Worm (Caenorhabditis elegans) whole organism, L2 larva: Measurements from ENCODE around the gene K09H11.11.

Source experiments
- C34F6.9 ChIP-seq: fragments of 150-350 bp; optimal IDR thresholded peaks from 2 replicates; lab custom pipeline; 2014; ENCODE audit warnings: missing biosample characterization, missing genetic modification characterization
- F13H6.1 ChIP-seq: sonication (generic microtip); optimal IDR thresholded peaks from 2 replicates; lab custom pipeline; 2016; ENCODE audit warnings: missing genetic modification characterization, missing compliant biosample characterization
- R02D3.7 ChIP-seq: fragments of 150-350 bp; optimal IDR thresholded peaks from 2 replicates; lab custom pipeline; 2014; ENCODE audit warnings: missing biosample characterization, missing genetic modification characterization
- Y55F3AM.14 ChIP-seq: fragments of 200-800 bp; sonication (Bioruptor generic); optimal IDR thresholded peaks from 2 replicates; lab custom pipeline; 2018; ENCODE audit warnings: mild to moderate bottlenecking, missing genetic modification characterization, missing compliant biosample characterization
- ZK546.5 ChIP-seq: sonication (generic microtip); optimal IDR thresholded peaks from 2 replicates; lab custom pipeline; 2017; ENCODE audit warnings: missing biosample characterization, missing genetic modification characterization
- alr-1 ChIP-seq: fragments of 150-350 bp; optimal IDR thresholded peaks from 2 replicates; lab custom pipeline; 2014; ENCODE audit warnings: missing biosample characterization, missing genetic modification characterization
- aly-2 ChIP-seq: fragments of 150-350 bp; optimal IDR thresholded peaks from 2 replicates; lab custom pipeline; 2014; ENCODE audit warnings: missing biosample characterization, missing genetic modification characterization
- ama-1 ChIP-seq: fragments of 150-350 bp; optimal IDR thresholded peaks from 2 replicates; lab custom pipeline; 2018; ENCODE audit warnings: inconsistent platforms
- blmp-1 ChIP-seq: sonication (generic microtip); optimal IDR thresholded peaks from 2 replicates; lab custom pipeline; 2017; ENCODE audit warnings: missing genetic modification characterization, mild to moderate bottlenecking, missing compliant biosample characterization, antibody characterized with exemption, moderate library complexity; ENCODE audit not compliant: insufficient read depth
- ceh-16 ChIP-seq: fragments of 150-350 bp; optimal IDR thresholded peaks from 2 replicates; lab custom pipeline; 2014; ENCODE audit warnings: missing biosample characterization, missing genetic modification characterization
- crh-2 ChIP-seq: sonication (generic microtip); optimal IDR thresholded peaks from 2 replicates; lab custom pipeline; 2017; ENCODE audit warnings: missing biosample characterization, missing genetic modification characterization
- dmd-4 ChIP-seq: sonication (generic microtip); optimal IDR thresholded peaks from 2 replicates; lab custom pipeline; 2017; ENCODE audit warnings: missing biosample characterization, missing genetic modification characterization
- elt-3 ChIP-seq: sonication (generic microtip); optimal IDR thresholded peaks from 2 replicates; lab custom pipeline; 2017; ENCODE audit warnings: missing biosample characterization, missing genetic modification characterization
- fos-1 ChIP-seq: fragments of 150-350 bp; optimal IDR thresholded peaks from 2 replicates; lab custom pipeline; 2014; ENCODE audit warnings: missing biosample characterization, missing genetic modification characterization
- gmeb-1 ChIP-seq: fragments of 150-350 bp; optimal IDR thresholded peaks from 2 replicates; lab custom pipeline; 2014; ENCODE audit warnings: missing biosample characterization, missing genetic modification characterization
- lin-11 ChIP-seq: fragments of 150-350 bp; sonication (generic microtip); optimal IDR thresholded peaks from 2 replicates; lab custom pipeline; 2014; ENCODE audit warnings: missing biosample characterization, missing genetic modification characterization, inconsistent platforms, mixed read lengths
- lin-13 ChIP-seq: fragments of 150-350 bp; optimal IDR thresholded peaks from 2 replicates; lab custom pipeline; 2014; ENCODE audit warnings: missing biosample characterization, missing genetic modification reagents, missing genetic modification characterization
- lin-39 ChIP-seq: fragments of 150-350 bp; optimal IDR thresholded peaks from 2 replicates; lab custom pipeline; 2014; ENCODE audit warnings: missing biosample characterization, missing genetic modification reagents, missing genetic modification characterization
- lsy-2 ChIP-seq, 2 experiments: fragments of 150-350 bp in 1 of 2; sonication (generic microtip) in 1 of 2; optimal IDR thresholded peaks; 2 replicates each; lab custom pipeline; 2014 to 2017; ENCODE audit warnings: missing biosample characterization in 2 of 2, missing genetic modification characterization in 2 of 2
- mab-5 ChIP-seq: fragments of 150-350 bp; optimal IDR thresholded peaks from 2 replicates; lab custom pipeline; 2014; ENCODE audit warnings: missing biosample characterization, missing genetic modification characterization
- mbf-1 ChIP-seq: sonication (generic microtip); optimal IDR thresholded peaks from 2 replicates; lab custom pipeline; 2017; ENCODE audit warnings: missing biosample characterization, missing genetic modification characterization
- mdl-1 ChIP-seq, 2 experiments: fragments of 150-350 bp in 1 of 2; sonication (generic microtip) in 1 of 2; optimal IDR thresholded peaks; 2 replicates each; lab custom pipeline; 2017; ENCODE audit warnings: missing biosample characterization in 2 of 2, missing genetic modification characterization in 2 of 2
- nhr-11 ChIP-seq: fragments of 150-350 bp; optimal IDR thresholded peaks from 2 replicates; lab custom pipeline; 2014; ENCODE audit warnings: missing biosample characterization, missing genetic modification characterization
- nhr-129 ChIP-seq: fragments of 150-350 bp; optimal IDR thresholded peaks from 2 replicates; lab custom pipeline; 2014; ENCODE audit warnings: missing biosample characterization, missing genetic modification characterization
- nhr-21 ChIP-seq: fragments of 150-350 bp; optimal IDR thresholded peaks from 2 replicates; lab custom pipeline; 2014; ENCODE audit warnings: missing biosample characterization, missing genetic modification characterization
- nhr-237 ChIP-seq: fragments of 150-350 bp; optimal IDR thresholded peaks from 2 replicates; lab custom pipeline; 2014; ENCODE audit warnings: missing biosample characterization, missing genetic modification characterization
- nhr-25 ChIP-seq: fragments of 150-350 bp; sonication (generic microtip); optimal IDR thresholded peaks from 3 replicates; lab custom pipeline; 2014; ENCODE audit warnings: missing biosample characterization, missing genetic modification characterization
- peb-1 ChIP-seq: fragments of 150-350 bp; optimal IDR thresholded peaks from 2 replicates; lab custom pipeline; 2014; ENCODE audit warnings: missing biosample characterization, missing genetic modification characterization
- sem-4 ChIP-seq: fragments of 150-350 bp; optimal IDR thresholded peaks from 2 replicates; lab custom pipeline; 2014; ENCODE audit warnings: missing biosample characterization, missing genetic modification reagents, missing genetic modification characterization
- sma-9 ChIP-seq, 2 experiments: fragments of 150-350 bp in 1 of 2; sonication (generic microtip) in 1 of 2; optimal IDR thresholded peaks; 2 replicates each; lab custom pipeline; 2014 to 2016; ENCODE audit warnings: missing genetic modification characterization in 2 of 2, mild to moderate bottlenecking in 1 of 2, missing biosample characterization in 1 of 2, missing compliant biosample characterization in 1 of 2, missing genetic modification reagents in 1 of 2, moderate library complexity in 1 of 2
- snpc-4 ChIP-seq: fragments of 150-350 bp; optimal IDR thresholded peaks from 2 replicates; lab custom pipeline; 2014; ENCODE audit warnings: missing biosample characterization, missing genetic modification characterization
- unc-39 ChIP-seq: fragments of 150-350 bp; optimal IDR thresholded peaks from 2 replicates; lab custom pipeline; 2014; ENCODE audit warnings: missing biosample characterization, missing genetic modification characterization
- ztf-1 ChIP-seq: fragments of 200-800 bp; sonication (Bioruptor generic); conservative IDR thresholded peaks from 2 replicates; pipeline ENCODE4 v1.3.6; 2022; ENCODE audit warnings: missing genetic modification characterization, missing compliant biosample characterization
- ztf-11 ChIP-seq: sonication (generic microtip); optimal IDR thresholded peaks from 2 replicates; lab custom pipeline; 2017; ENCODE audit warnings: missing biosample characterization, missing genetic modification characterization
- ztf-4 ChIP-seq: fragments of 150-350 bp; optimal IDR thresholded peaks from 2 replicates; lab custom pipeline; 2014; ENCODE audit warnings: missing biosample characterization, missing genetic modification characterization

The K09H11.11 gene

DNA sequence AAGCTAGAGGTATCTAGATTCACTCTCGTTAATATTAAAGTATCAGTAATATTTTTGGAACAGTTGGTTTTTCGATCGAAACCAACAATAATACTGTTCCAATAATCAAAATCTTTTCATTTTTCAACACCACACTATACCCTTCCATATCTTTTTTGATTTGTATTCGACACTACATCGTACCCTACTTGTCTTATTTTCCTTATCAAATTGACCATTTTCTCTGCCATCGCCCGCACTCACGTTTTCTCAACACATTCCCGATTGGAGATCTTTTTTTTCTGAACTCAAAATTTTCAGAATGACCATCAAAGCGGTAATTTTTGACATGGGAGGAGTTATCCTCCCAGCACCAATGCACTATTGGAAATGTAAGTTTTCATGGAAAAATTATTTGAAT lies 7.5 kb downstream of the K09H11.11 start, which contains the start of gene acds-10:
TSS of gene acds-10 (plus strand) at position 301 of the 400 bp plus-strand sequence.
- peak; percentile 6 for TF ChIP-seq fos-1
- TF ChIP-seq ama-1 (lab: Kevin White, UChicago): no peak

DNA sequence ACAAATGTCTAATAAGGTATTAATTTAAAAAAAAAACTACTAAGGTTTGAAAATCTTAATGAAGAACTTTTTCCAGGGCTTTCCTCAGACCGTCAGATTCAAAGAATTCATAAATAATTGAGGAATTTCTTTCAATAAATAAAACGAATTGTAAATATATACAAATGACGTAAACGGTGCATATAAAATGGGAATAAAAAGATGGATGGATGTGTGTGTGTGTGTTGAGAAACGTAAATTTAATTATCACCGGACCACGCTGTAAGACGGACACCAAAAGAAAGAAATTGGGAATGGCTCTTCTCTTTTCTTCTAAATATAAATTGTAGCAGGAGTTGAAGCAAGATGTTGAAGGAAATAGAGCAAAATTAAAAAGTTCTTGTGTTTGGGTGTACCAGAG lies 8.8 kb downstream of the K09H11.11 start:
- TF ChIP-seq nhr-237 (tag; lab: Kevin White, UChicago) (no peak), ama-1 (lab: Kevin White, UChicago) (no peak), ZK546.5 (tag; lab: Kevin White, UChicago) (no peak), ztf-11 (tag; lab: Kevin White, UChicago) (no peak), lin-13 (GFP tag; lab: Kevin White, UChicago) (no peak), mdl-1 (tag; optimal IDR thresholded peaks at IDR 0.05; lab: Kevin White, UChicago) (no peak), elt-3 (tag; lab: Kevin White, UChicago) (no peak), C34F6.9 (tag; lab: Kevin White, UChicago) (no peak), nhr-129 (no peak), nhr-21 (tag; lab: Kevin White, UChicago) (no peak), sem-4 (tag; lab: Kevin White, UChicago) (no peak), nhr-25 (no peak), F13H6.1 (tag; lab: Kevin White, UChicago) (no peak), ceh-16 (no peak)

DNA sequence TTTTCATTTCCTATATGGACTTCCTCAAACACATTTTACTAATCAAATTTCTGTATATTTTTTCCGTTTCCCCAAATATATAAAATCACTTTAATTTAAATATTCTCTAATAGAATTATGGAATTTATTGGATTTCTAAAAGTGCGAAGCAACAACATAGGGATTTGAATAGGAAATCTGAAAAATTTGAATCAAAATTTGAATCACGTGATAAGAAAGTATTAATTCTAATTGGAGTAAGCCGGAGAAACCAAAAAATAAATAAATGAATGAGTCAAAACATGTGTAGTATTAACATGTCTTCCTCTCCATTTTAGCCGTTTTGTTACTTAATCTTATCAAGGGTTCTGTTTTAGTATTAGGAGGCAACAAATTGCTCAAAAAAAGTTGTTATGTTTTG lies 13.8 kb downstream of the K09H11.11 start:
- TF ChIP-seq C34F6.9 (tag; lab: Kevin White, UChicago) (no peak), lin-11 (tag; lab: Kevin White, UChicago) (no peak), gmeb-1 (tag; lab: Kevin White, UChicago) (no peak), lin-13 (GFP tag; lab: Kevin White, UChicago) (no peak), sem-4 (tag; lab: Kevin White, UChicago) (no peak), ztf-11 (tag; lab: Kevin White, UChicago) (no peak), blmp-1 (no peak), dmd-4 (no peak), R02D3.7 (no peak), Y55F3AM.14 (GFP tag; lab: Kevin White, UChicago) (no peak), nhr-25 (no peak), fos-1 (no peak), ztf-4 (tag; lab: Kevin White, UChicago) (no peak), mab-5 (tag; lab: Kevin White, UChicago) (no peak), mbf-1 (tag; lab: Kevin White, UChicago) (no peak), unc-39 (tag; lab: Kevin White, UChicago) (no peak), sma-9 (GFP tag; optimal IDR thresholded peaks at IDR 0.05; lab: Kevin White, UChicago) (no peak), sma-9 (tag; optimal IDR thresholded peaks at IDR 0.05; lab: Kevin White, UChicago) (no peak), lsy-2 (tag; optimal IDR thresholded peaks at IDR 0.05; lab: Kevin White, UChicago) (no peak), crh-2 (tag; lab: Kevin White, UChicago) (no peak)

DNA sequence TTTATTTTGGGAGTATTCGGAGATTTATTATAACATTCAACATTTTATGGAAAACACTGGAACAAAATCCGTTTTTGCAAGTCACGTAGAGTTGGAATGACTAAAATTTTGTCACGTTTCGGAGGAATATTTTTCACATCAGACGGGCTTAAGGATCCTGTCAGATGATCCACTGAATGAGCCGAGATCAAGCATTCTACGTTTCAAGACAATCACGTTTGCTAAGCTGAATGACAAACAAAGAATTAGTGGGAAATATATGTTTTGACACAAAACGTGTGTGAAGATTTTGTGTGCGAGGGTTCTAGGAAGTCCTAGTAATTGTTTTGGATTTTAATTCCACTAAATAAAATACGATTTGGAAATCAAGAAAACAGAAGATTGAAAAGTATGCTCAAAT lies 15.6 kb downstream of the K09H11.11 start:
- TF ChIP-seq alr-1 (no peak), peb-1 (tag; lab: Kevin White, UChicago) (no peak), mdl-1 (tag; optimal IDR thresholded peaks at IDR 0.05; lab: Kevin White, UChicago) (no peak), lin-39 (tag; lab: Kevin White, UChicago) (no peak), crh-2 (tag; lab: Kevin White, UChicago) (no peak), Y55F3AM.14 (GFP tag; lab: Kevin White, UChicago) (no peak), nhr-21 (tag; lab: Kevin White, UChicago) (no peak), aly-2 (no peak), nhr-11 (no peak), nhr-129 (no peak), ztf-1 (GFP tag; lab: Robert Waterston, UW) (no peak), ceh-16 (no peak)

DNA sequence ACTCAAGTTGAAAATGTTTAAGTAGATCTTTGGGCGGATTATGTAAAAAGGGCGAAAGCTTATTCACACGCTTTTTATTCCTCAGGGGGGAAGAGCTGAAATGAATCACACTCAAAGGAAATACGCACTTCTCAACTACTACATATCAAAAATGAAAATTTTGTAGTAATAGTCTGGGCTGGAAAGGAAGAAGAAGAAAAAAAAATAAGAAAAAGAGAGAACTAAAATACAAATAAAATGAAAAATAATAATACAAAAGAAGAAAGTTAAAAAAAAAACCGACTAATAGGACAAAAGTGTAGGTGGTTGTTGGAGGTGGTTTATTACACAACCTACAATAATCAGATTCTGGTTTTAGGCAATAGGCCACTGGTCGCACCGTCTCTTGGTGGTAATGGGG lies 19.0 kb downstream of the K09H11.11 start, which contains the start of gene K09H11.6:
TSS of gene K09H11.6 (minus strand) at position 101 of the 400 bp plus-strand sequence.
- TF ChIP-seq mdl-1 (tag; optimal IDR thresholded peaks at IDR 0.05; lab: Kevin White, UChicago): no peak
- TF ChIP-seq ceh-16: no peak
- TF ChIP-seq nhr-237 (tag; lab: Kevin White, UChicago): no peak
- TF ChIP-seq dmd-4: no peak
- TF ChIP-seq snpc-4: no peak
